Worm (Caenorhabditis elegans): ENCODE results near the gene rabn-5.

DNA sequence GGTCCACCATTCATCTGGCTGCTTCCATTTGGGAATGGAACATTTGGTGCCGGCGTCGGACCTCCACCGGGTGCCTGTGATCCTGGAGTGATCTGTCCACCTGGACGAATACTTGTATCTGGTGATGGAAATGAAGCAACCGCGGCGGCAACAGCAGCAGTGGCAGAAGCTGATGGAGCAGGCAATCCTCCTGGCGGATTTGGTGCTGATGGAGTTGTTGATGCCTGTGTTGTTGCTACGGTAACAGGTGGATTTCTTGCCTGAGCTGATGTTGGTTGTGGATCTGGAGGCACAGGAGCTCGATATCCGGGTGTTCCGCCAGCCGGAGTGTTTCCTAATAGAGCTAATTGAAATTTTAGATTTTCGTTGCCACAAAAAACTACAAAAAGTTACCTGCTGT, 31.9 kb upstream of the rabn-5 start:
- TF ChIP-seq egl-27 (tag; optimal IDR thresholded peaks at IDR 0.05) (no peak), mdl-1 (tag; optimal IDR thresholded peaks at IDR 0.05) (no peak)
